Fruit fly (Drosophila melanogaster) whole organism: ENCODE measurements around the gene twin.
A peak's percentile ranks its signal among the peaks of the same experiment; 100 is the strongest.

Experiments
- CG8478 ChIP-seq: fragments of >200 bp; optimal IDR thresholded peaks from 2 replicates; lab custom pipeline; 2018; ENCODE audit warnings: inconsistent platforms
- Dll ChIP-seq: fragments of >200 bp; optimal IDR thresholded peaks from 2 replicates; lab custom pipeline; 2017
- EcR ChIP-seq, 2 experiments: fragments of >200 bp; optimal IDR thresholded peaks; 2 replicates each; lab custom pipeline; 2017; ENCODE audit warnings: missing biosample characterization in 2 of 2, missing genetic modification characterization in 2 of 2, missing genetic modification reagents in 2 of 2
- pan ChIP-seq: fragments of >200 bp; optimal IDR thresholded peaks from 2 replicates; lab custom pipeline; 2017
- psq ChIP-seq: fragments of >200 bp; optimal IDR thresholded peaks from 2 replicates; lab custom pipeline; 2017
- usp ChIP-seq: fragments of >200 bp; optimal IDR thresholded peaks from 2 replicates; lab custom pipeline; 2017; ENCODE audit warnings: missing biosample characterization, missing genetic modification characterization, mixed read lengths

Gene twin

DNA sequence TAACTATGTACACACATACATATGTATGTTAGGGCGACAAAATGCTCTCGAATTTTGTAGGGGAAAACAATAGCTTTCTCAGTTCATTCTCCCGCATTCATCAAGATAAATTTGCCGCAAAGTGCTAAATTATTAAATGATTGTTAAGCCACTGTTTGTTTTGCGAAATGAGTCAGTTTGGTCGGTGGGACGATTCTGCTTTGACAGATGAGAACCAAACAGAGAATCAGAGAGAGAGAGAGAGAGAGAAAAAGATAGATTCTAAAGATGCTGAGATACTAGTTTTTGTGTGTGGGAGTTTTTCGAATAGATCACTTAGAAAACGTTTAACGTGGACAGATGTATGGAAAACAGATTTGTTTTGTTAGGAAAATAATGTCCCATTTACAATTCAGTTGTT is 38.6 kb upstream of the twin start:
- TF ChIP-seq pan (lab: Kevin White, UChicago), result no peak

DNA sequence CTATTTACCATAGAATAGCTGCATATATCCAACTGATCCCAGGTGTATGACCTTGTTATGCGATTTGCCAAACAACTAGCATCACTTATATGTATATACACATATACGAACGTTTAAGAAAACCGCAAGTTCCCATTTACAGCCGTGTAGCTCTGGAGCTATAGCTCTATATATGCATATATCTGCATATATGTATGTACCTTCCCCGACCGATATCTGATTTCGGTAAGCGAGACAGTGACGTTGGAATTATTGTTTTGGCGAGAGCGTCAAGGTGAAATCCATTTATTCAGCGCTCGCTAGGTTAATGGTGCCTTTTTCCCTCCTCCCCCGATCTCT is 38.2 kb upstream of the twin start:
- TF ChIP-seq Dll (lab: Kevin White, UChicago), result no peak
- no peak for TF ChIP-seq usp (GFP tag; lab: Kevin White, UChicago)
- no peak for TF ChIP-seq pan (lab: Kevin White, UChicago)
- TF ChIP-seq psq, result no peak
- TF ChIP-seq EcR (GFP tag; optimal IDR thresholded peaks at IDR 0.05; lab: Kevin White, UChicago), result no peak
- TF ChIP-seq CG8478, result no peak

DNA sequence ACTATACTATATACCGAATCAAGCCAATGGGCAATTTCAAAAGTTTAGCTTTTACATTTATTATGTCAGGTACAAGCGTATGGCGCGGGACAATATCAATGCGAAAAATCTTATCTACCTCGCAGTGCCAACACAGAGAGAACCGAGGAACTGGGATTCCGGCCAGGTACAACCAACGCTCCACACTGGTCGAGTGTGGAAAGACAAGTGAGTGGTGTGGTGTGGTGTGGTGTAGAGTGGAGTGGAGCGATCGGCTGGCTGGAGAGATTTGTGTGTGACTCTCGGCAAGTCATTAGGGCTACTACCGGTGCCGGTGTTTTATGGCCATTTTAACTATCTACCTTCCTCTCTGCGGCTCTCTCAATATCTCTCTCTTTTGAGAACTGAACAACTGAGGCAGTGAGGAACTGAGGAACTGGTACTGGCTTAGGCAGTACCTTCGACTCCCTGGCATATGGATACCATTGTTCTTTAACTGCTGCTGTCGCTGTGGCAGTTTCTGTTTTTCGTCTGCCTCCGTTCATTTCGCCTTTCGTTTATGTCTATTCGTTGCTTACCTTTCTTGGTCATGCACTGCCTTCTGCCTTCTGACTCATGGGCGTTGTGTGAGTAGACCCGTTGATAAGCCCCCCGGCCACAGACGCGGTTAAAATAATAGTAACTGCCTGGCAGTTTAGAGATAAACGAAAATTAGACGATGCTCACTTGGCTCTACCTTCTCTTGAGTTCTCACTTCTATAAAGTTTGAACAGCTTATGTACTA is 37.7 kb upstream of the twin start:
- TF ChIP-seq EcR (GFP tag; optimal IDR thresholded peaks at IDR 0.05; lab: Kevin White, UChicago) (no peak), CG8478 (no peak), psq (no peak), Dll (lab: Kevin White, UChicago) (peak; percentile 81), pan (lab: Kevin White, UChicago) (no peak), usp (GFP tag; lab: Kevin White, UChicago) (no peak)

DNA sequence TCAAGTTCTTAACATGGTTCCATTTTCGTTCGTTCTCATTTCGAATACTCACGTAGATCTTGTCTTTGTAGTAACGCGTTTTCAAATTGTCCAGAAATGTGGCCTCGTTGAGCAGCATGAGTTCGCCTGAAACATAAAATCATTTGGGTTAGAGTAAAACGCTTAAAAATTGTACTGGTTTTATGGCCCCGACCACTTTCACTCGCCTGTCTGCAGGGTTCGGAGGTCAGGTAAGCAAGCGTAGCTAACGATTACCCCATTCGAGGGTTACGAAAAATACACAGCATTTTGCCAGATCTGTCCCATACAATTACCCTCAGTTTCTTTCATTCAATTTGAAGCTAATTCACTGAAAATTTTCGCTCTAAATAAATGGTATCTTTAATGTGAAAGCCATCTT is 36.6 kb upstream of the twin start:
- TF ChIP-seq Dll (lab: Kevin White, UChicago) (no peak), CG8478 (no peak), EcR (GFP tag; optimal IDR thresholded peaks at IDR 0.05; lab: Kevin White, UChicago) (no peak), psq (no peak), usp (GFP tag; lab: Kevin White, UChicago) (no peak), pan (lab: Kevin White, UChicago) (no peak)

DNA sequence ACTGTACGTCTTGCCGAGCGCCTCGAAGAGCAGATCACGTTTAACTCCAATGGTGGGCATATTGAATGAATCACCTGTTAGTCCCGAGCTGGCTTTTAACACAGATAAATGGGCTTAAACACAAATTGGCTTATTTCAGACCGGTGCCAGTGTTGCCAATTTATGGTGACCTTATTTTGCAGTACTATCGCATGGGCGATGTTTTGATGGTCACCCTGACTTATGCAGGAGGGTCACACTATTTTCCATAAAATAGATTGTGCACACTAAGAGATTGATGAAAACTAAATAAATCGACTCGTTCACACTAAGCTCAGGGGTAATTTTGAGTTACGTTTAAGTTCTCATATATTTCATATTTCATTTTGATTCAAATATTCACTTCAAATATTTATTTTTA is 30.7 kb upstream of the twin start, which contains the start of gene beta-PheRS:
Gene beta-PheRS, minus strand, starts transcription at position 186 of the 400 bp plus-strand sequence.
- TF ChIP-seq CG8478 (no peak), Dll (lab: Kevin White, UChicago) (no peak), psq (no peak), usp (GFP tag; lab: Kevin White, UChicago) (no peak), pan (lab: Kevin White, UChicago) (no peak), EcR (GFP tag; optimal IDR thresholded peaks at IDR 0.05; lab: Kevin White, UChicago) (no peak)

DNA sequence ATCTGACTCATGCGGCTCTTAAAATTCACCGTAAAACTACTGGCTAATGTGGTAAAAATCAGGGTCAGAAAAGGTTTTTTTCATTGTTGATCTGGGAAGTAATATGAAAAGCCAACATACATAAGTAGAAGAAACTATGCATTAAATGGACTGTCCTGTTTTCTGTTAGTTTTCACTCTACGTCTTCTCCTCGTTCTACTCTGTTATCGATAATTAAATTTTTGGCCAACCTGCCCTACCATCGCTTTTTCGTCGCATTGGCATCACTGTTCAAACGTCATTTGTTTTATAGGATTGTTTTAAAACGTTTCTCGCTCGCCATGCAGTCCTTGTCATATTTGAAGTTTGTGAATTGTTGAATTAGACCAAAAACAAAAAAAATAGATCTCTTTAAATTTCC is 13.0 kb upstream of the twin start:
- TF ChIP-seq psq (no peak), Dll (lab: Kevin White, UChicago) (no peak), CG8478 (no peak), usp (GFP tag; lab: Kevin White, UChicago) (no peak), pan (lab: Kevin White, UChicago) (no peak)

DNA sequence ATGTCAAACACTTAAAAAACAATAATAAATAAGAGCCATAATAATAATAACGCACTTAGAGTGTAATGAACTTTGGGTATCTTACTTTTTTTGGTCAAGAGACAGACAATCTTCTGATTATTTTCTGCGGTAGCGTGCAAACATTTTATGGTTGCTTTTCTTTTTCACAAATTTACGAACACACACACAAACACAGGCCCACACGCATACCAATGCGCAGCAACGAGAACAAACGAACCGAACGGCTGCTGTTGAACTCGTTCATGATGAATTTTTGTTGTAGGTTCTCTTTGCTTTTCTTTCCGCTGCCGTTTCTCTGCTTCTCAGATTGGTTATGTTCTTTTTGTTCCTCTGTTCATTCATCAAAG is 12.4 kb upstream of the twin start:
- no peak for TF ChIP-seq EcR (GFP tag; optimal IDR thresholded peaks at IDR 0.05; lab: Kevin White, UChicago)
- TF ChIP-seq pan (lab: Kevin White, UChicago), result no peak
- no peak for TF ChIP-seq psq
- no peak for TF ChIP-seq Dll (lab: Kevin White, UChicago)
- TF ChIP-seq CG8478, result no peak

DNA sequence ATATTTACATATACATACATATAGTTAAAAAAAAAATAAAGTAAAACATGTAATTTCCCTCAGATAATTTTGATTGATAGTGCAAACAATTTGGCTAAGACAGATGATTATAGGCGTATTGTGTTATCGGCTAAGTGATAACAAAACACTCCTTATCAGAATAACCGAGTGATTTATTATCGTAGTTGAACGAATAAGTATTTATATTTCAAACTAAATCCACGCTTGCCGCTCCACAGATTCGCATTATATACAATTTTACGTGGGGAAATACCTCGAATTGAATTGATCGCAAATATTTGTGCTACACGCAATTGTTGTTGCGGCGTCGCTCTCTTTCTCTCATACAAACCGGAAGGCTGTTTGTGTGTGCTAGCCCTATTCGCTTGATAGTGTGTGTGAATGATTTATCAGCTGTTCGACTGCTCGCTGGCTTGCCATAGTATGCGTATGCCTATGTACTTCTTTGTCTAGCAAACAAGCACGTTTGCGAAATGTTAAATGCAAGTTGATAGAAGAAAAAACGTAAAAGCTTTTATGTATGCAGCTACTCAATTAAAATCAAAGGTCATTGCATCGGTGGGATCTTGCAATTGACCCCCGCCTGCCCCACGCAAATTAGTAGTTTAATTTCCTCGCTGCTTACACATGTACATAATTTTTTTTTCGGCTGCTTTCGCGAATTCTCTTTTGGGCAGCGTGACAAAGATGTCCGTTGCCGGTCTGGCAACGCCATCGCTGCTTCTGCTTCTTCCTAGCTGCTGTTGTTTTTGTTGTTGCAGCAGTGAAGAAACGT is 11.8 kb upstream of the twin start:
- TF ChIP-seq usp (GFP tag; lab: Kevin White, UChicago) (no peak), CG8478 (peak; percentile 19)

DNA sequence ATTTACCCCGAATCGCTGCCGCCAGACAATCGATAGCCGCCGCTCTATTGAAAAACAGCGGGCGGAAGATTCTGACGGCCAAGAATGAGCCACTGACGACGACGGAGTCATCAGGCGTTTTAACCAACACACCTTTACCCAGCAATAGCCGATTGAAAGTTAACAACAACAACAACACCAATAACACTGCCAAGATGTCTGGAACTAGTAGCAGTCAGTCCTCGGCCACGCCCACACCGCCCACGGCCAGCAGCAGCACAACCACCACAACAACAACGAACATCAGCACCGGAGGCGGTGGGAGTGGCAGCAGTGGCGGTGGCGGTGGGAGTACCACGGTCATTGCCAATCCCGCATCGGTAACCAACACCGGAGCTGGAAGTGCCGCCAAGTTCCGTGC is 10.1 kb upstream of the twin start:
- TF ChIP-seq psq (no peak), EcR (GFP tag; optimal IDR thresholded peaks at IDR 0.05; lab: Kevin White, UChicago) (no peak), pan (lab: Kevin White, UChicago) (no peak), usp (GFP tag; lab: Kevin White, UChicago) (no peak), Dll (lab: Kevin White, UChicago) (no peak), CG8478 (no peak)

DNA sequence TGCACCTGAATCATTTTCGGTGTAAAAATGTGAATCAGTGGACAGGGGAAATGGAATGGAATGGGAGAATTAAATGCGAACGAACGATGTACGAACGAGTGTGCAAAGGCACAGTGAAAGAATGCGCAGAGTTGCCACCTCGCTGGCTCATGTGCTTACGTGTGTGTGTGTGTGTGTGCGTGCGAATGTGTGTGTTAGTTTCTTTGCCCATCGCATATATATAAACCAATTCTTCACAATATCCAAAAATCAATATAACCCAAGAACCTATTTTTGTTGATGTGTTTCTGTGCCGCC is 9.4 kb upstream of the twin start:
- no peak for TF ChIP-seq CG8478
- TF ChIP-seq EcR (GFP tag; optimal IDR thresholded peaks at IDR 0.05; lab: Kevin White, UChicago), result no peak
- TF ChIP-seq usp (GFP tag; lab: Kevin White, UChicago), result no peak
- no peak for TF ChIP-seq pan (lab: Kevin White, UChicago)
- no peak for TF ChIP-seq psq
- TF ChIP-seq Dll (lab: Kevin White, UChicago), result no peak

DNA sequence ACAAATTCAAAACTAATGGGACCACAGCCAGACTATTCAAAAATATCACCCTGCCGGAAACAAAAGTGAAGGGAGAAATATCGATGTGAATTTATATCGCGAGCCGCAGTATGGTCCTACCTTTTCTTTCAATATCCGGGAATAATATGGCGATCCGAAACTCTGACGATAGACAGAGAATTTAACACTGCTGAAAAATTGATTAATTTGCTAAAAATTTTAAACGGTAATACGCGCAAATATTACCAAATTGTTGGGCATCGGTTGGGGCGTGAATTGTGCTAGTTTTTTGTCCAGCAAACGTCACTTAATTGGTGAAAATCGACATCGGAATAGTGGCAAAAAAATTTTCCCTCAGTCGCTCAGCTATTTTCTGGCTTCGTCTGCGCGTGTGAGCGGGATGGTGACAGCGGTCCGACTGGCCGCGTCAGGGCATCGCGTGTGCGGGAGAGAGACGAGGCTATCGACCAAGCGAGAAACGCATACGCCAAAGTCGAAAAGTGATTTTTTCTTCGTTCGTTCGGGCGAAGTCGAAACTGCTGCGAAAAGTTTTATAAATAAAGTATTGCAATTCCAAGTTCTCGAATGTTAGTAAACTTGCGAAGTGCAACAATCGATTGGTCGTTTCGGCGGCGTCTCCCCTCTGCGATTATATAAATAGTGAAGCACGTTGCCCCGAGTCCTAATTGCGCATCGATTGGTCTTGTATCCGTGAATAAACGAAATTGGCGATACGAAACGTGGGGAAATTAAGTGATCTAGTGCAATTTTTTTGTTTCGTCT is 8.8 kb upstream of the twin start, which contains the start of gene mask:
Gene mask, plus strand, starts transcription at position 140 of the 783 bp plus-strand sequence.
- TF ChIP-seq EcR (GFP tag; optimal IDR thresholded peaks at IDR 0.05; lab: Kevin White, UChicago) (no peak), CG8478 (peak; percentile 59)

DNA sequence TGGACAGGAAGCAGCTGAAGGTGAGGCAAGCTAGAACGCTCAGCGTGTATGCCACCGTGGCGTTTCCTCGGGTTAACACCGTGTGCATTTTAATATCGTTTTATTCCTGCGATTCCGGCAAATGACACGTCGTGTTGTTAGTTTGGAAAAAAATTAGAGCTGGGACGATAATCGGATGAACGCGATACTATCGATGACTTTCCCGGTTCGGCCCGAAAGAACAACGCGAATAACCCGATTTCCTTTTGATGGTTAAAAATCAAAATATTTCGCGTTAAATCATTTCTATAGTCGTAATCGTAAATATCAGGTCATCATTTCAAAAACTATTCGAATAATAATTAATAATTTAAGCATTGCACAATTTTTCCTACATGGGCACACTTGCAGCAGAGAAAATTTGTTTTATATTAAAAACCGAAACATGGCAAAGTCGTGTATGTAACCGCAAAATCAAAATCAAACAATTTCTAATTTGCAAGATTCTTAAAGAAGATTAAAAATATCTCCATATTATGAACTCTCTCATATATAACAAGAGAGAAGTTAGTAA is 8.2 kb upstream of the twin start, which contains the start of gene Spase22-23:
Gene Spase22-23, minus strand, starts transcription at position 166 of the 553 bp plus-strand sequence.
- TF ChIP-seq pan (lab: Kevin White, UChicago) (no peak), EcR (GFP tag; optimal IDR thresholded peaks at IDR 0.05; lab: Kevin White, UChicago) (no peak), CG8478 (no peak), usp (GFP tag; lab: Kevin White, UChicago) (no peak), psq (no peak), Dll (lab: Kevin White, UChicago) (no peak)
